Fruit fly (Drosophila melanogaster) whole organism, wandering third instar larva: ENCODE results near the gene Obp99c.
A peak's percentile ranks its signal among the peaks of the same experiment; 100 is the strongest.

Experiments
- CrebA ChIP-seq: fragments of 200-800 bp; sonication (Bioruptor generic); optimal IDR thresholded peaks from 2 replicates; lab custom pipeline; 2016; ENCODE audit warnings: missing biosample characterization, mild to moderate bottlenecking, missing genetic modification characterization, borderline replicate concordance
- Mio ChIP-seq: sonication (Bioruptor generic); optimal IDR thresholded peaks from 2 replicates; lab custom pipeline; 2016; ENCODE audit warnings: missing biosample characterization, missing genetic modification characterization
- Myc ChIP-seq: fragments of >200 bp; optimal IDR thresholded peaks from 2 replicates; lab custom pipeline; 2017
- OdsH ChIP-seq: fragments of 200-800 bp; sonication (Bioruptor generic); optimal IDR thresholded peaks from 2 replicates; lab custom pipeline; 2016; ENCODE audit warnings: missing biosample characterization, mild to moderate bottlenecking, missing genetic modification characterization
- br ChIP-seq: fragments of 200-800 bp; sonication (Bioruptor generic); optimal IDR thresholded peaks from 2 replicates; lab custom pipeline; 2016; ENCODE audit warnings: missing biosample characterization, missing genetic modification characterization
- dmrt93B ChIP-seq: fragments of 200-800 bp; sonication (Bioruptor generic); optimal IDR thresholded peaks from 2 replicates; lab custom pipeline; 2018; ENCODE audit warnings: missing biosample characterization, mild to moderate bottlenecking, missing genetic modification characterization
- dsf ChIP-seq: sonication (Bioruptor generic); optimal IDR thresholded peaks from 2 replicates; lab custom pipeline; 2016; ENCODE audit warnings: missing biosample characterization, missing genetic modification characterization, borderline replicate concordance
- foxo ChIP-seq, 2 experiments: fragments of 200-800 bp; sonication (Bioruptor generic); optimal IDR thresholded peaks; 2 replicates in 1 of 2; 3 replicates in 1 of 2; lab custom pipeline; 2016 to 2017; ENCODE audit warnings: missing biosample characterization in 2 of 2, missing genetic modification characterization in 2 of 2
- fru ChIP-seq: fragments of 200-800 bp; sonication (Bioruptor generic); optimal IDR thresholded peaks from 3 replicates; lab custom pipeline; 2016; ENCODE audit warnings: missing biosample characterization, mild to moderate bottlenecking, missing genetic modification characterization
- h ChIP-seq: fragments of 200-800 bp; sonication (Bioruptor generic); optimal IDR thresholded peaks from 3 replicates; lab custom pipeline; 2016; ENCODE audit warnings: missing biosample characterization, mild to moderate bottlenecking, missing genetic modification characterization
- lola ChIP-seq: fragments of >200 bp; optimal IDR thresholded peaks from 2 replicates; lab custom pipeline; 2017; ENCODE audit warnings: missing biosample characterization, missing genetic modification characterization
- pan ChIP-seq: fragments of >200 bp; optimal IDR thresholded peaks from 2 replicates; lab custom pipeline; 2017
- psq ChIP-seq: fragments of 200-800 bp; sonication (Bioruptor generic); optimal IDR thresholded peaks from 3 replicates; lab custom pipeline; 2017; ENCODE audit warnings: missing biosample characterization, mild to moderate bottlenecking, missing genetic modification characterization, moderate library complexity
- usp ChIP-seq: fragments of >200 bp; optimal IDR thresholded peaks from 2 replicates; lab custom pipeline; 2017; ENCODE audit warnings: missing biosample characterization, missing genetic modification characterization

- TF ChIP-seq usp (GFP tag; lab: Kevin White, UChicago) (no peak), OdsH (no peak), fru (GFP tag; lab: Kevin White, UChicago) (no peak), CrebA (no peak), h (GFP tag; lab: Kevin White, UChicago) (no peak), pan (lab: Kevin White, UChicago) (no peak), psq (GFP tag; lab: Kevin White, UChicago) (no peak), dsf (GFP tag; lab: Kevin White, UChicago) (no peak), dmrt93B (GFP tag; lab: Kevin White, UChicago) (no peak), foxo (GFP tag; optimal IDR thresholded peaks at IDR 0.05; lab: Kevin White, UChicago) (peak in 1 of 2 experiments; percentile 6), lola (GFP tag; lab: Kevin White, UChicago) (no peak), Mio (GFP tag; lab: Kevin White, UChicago) (no peak), Myc (lab: Kevin White, UChicago) (no peak), br (GFP tag; lab: Kevin White, UChicago) (no peak)
These were observed 16.7 kb upstream of the Obp99c start for dm6 chr3R:29705789-29706303.
